Fruit fly (Drosophila melanogaster): ENCODE results near the gene CG18596.

dm6 chr3R:22328665-22329350 lies 46.9 kb upstream of the CG18596 start, which contains the start of gene CG7080:
- TF ChIP-seq pan (optimal IDR thresholded peaks at IDR 0.05), result no peak
- TF ChIP-seq CG8478 (optimal IDR thresholded peaks at IDR 0.05), result no peak
